Worm (Caenorhabditis elegans): ENCODE data around the gene ctsa-4.1.

DNA sequence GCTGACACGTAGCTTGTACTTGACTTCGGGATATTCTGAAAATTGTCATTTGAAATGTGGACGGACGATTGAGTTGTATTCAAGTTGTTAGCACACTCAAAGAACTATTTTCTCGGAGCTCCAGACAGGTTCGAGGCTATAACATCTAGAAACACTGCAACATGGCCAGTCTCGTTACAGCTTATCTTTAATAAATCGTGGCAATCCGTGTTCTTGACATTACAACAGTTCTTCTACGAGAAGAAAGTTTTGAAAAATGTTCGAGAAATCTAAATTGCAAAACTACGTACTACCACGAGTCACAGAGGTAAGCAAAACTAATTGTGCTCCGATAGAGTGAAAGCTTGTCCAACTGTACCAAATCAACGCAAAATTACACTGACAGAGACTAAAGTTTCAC, 44.7 kb upstream of the ctsa-4.1 start:
- TF ChIP-seq pqm-1 (tag; optimal IDR thresholded peaks at IDR 0.05) (no peak), skn-1 (tag; optimal IDR thresholded peaks at IDR 0.05) (no peak), nhr-77 (tag; optimal IDR thresholded peaks at IDR 0.05) (no peak), fkh-2 (tag; optimal IDR thresholded peaks at IDR 0.05) (no peak), nhr-11 (tag; optimal IDR thresholded peaks at IDR 0.05) (no peak), ceh-9 (tag; optimal IDR thresholded peaks at IDR 0.05) (no peak)

All from whole organism, L3 larva.